Worm (Caenorhabditis elegans) whole organism, L3 larva: ENCODE results near the gene erh-1.

Experiments
- aly-2 ChIP-seq: fragments of 150-350 bp; optimal IDR thresholded peaks from 2 replicates; lab custom pipeline; 2014; ENCODE audit warnings: missing biosample characterization, missing genetic modification characterization
- ama-1 ChIP-seq: fragments of 150-350 bp; optimal IDR thresholded peaks from 2 replicates; lab custom pipeline; 2018
- elt-3 ChIP-seq, 3 experiments: fragments of 150-350 bp in 1 of 3; sonication (generic microtip) in 2 of 3; optimal IDR thresholded peaks; 2 replicates in 2 of 3; 4 replicates in 1 of 3; lab custom pipeline; 2014 to 2017; ENCODE audit warnings: missing biosample characterization in 3 of 3, missing genetic modification characterization in 3 of 3
- fkh-10 ChIP-seq: sonication (generic microtip); optimal IDR thresholded peaks from 2 replicates; lab custom pipeline; 2017; ENCODE audit warnings: missing biosample characterization, missing genetic modification reagents, missing genetic modification characterization
- fos-1 ChIP-seq: fragments of 150-350 bp; optimal IDR thresholded peaks from 2 replicates; lab custom pipeline; 2014; ENCODE audit warnings: missing biosample characterization, missing genetic modification characterization
- mml-1 ChIP-seq: fragments of 150-350 bp; sonication (generic microtip); optimal IDR thresholded peaks from 3 replicates; lab custom pipeline; 2014; ENCODE audit warnings: missing biosample characterization, missing genetic modification characterization
- nhr-11 ChIP-seq: fragments of 150-350 bp; optimal IDR thresholded peaks from 2 replicates; lab custom pipeline; 2014; ENCODE audit warnings: missing biosample characterization, missing genetic modification characterization
- pha-4 ChIP-seq: fragments of 150-350 bp; optimal IDR thresholded peaks from 2 replicates; lab custom pipeline; 2014; ENCODE audit warnings: missing biosample characterization, missing genetic modification reagents, missing genetic modification characterization
- pqm-1 ChIP-seq: fragments of 150-350 bp; optimal IDR thresholded peaks from 2 replicates; lab custom pipeline; 2017; ENCODE audit warnings: missing biosample characterization, missing genetic modification characterization, inconsistent platforms
- unc-62 ChIP-seq: fragments of 150-350 bp; sonication (generic microtip); optimal IDR thresholded peaks from 4 replicates; lab custom pipeline; 2014; ENCODE audit warnings: missing biosample characterization, missing genetic modification reagents, missing genetic modification characterization

DNA sequence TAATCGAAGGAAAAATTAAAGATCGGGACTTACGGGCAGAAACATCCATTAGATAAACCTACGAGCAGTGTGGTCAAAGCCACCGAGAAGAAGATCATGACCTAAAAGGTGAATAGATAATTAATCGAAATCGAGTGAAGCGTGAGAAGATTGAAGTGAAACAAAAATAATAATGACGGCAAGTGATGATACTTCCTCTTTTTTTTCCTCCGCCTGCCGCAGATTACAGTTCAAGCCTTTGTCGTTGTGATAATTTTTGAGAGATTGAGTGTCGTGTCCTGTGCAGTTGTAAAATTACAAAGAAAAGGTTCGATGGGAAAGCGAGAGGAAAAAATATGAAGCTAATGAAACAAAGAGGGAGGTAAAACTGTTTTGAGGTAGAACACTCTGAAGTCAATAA lies 13.5 kb upstream of the erh-1 start, which contains the start of gene T21C9.9:
- TF ChIP-seq aly-2 (tag; lab: Kevin White, UChicago) (no peak), nhr-11 (tag; lab: Kevin White, UChicago) (no peak), mml-1 (tag; lab: Kevin White, UChicago) (no peak), unc-62 (GFP tag; lab: Kevin White, UChicago) (no peak), pha-4 (no peak), fos-1 (tag; lab: Kevin White, UChicago) (no peak), ama-1 (lab: Kevin White, UChicago) (no peak), elt-3 (tag; optimal IDR thresholded peaks at IDR 0.05; lab: Kevin White, UChicago) (no peak), fkh-10 (GFP tag; lab: Kevin White, UChicago) (no peak), pqm-1 (tag; lab: Kevin White, UChicago) (no peak)
